Fruit fly (Drosophila melanogaster): Measurements from ENCODE around the gene sev.

The sev gene

dm6 chrX:11059519-11059918 is 26.6 kb downstream of the sev start, which contains the start of gene CG1545:
Gene CG1545 (minus strand): TSS chrX:11059619.
- no peak for TF ChIP-seq Hnf4 (GFP tag; optimal IDR thresholded peaks at IDR 0.05)
- no peak for TF ChIP-seq brk (GFP tag; optimal IDR thresholded peaks at IDR 0.05)
- no peak for TF ChIP-seq Mio (GFP tag; optimal IDR thresholded peaks at IDR 0.05)
- no peak for TF ChIP-seq rgr (GFP tag; optimal IDR thresholded peaks at IDR 0.05)
- no peak for TF ChIP-seq dsf (GFP tag; optimal IDR thresholded peaks at IDR 0.05; ENCODE audit: borderline replicate concordance)
- no peak for TF ChIP-seq Rel (GFP tag; optimal IDR thresholded peaks at IDR 0.05)
- TF ChIP-seq Rel (tag; optimal IDR thresholded peaks at IDR 0.05), result no peak
- TF ChIP-seq dl (GFP tag; optimal IDR thresholded peaks at IDR 0.05; ENCODE audit: insufficient read depth in 1 of 2, partially characterized antibody in 2 of 2), result no peak
- TF ChIP-seq GATAd (GFP tag; optimal IDR thresholded peaks at IDR 0.05), result no peak
- TF ChIP-seq br (GFP tag; optimal IDR thresholded peaks at IDR 0.05), result no peak
- no peak for TF ChIP-seq Sp1 (GFP tag; optimal IDR thresholded peaks at IDR 0.05)
- TF ChIP-seq Jra (GFP tag; optimal IDR thresholded peaks at IDR 0.05), result no peak
- no peak for TF ChIP-seq jim (GFP tag; optimal IDR thresholded peaks at IDR 0.05)
- no peak for TF ChIP-seq tai (GFP tag; optimal IDR thresholded peaks at IDR 0.05)
- TF ChIP-seq lola (GFP tag; optimal IDR thresholded peaks at IDR 0.05), result no peak
- TF ChIP-seq CG9705 (GFP tag; optimal IDR thresholded peaks at IDR 0.05), result no peak
- TF ChIP-seq N (GFP tag; optimal IDR thresholded peaks at IDR 0.05), result no peak
- no peak for TF ChIP-seq Hr78 (GFP tag; optimal IDR thresholded peaks at IDR 0.05)
- TF ChIP-seq CrebA (GFP tag; optimal IDR thresholded peaks at IDR 0.05; ENCODE audit: borderline replicate concordance), result no peak

- TF ChIP-seq OdsH (GFP tag; optimal IDR thresholded peaks at IDR 0.05), result no peak
- TF ChIP-seq sage (GFP tag; optimal IDR thresholded peaks at IDR 0.05), result no peak
- no peak for TF ChIP-seq lola (GFP tag; optimal IDR thresholded peaks at IDR 0.05)
- TF ChIP-seq jim (GFP tag; optimal IDR thresholded peaks at IDR 0.05), result no peak
- TF ChIP-seq rgr (GFP tag; optimal IDR thresholded peaks at IDR 0.05), result no peak
- no peak for TF ChIP-seq Abd-B (GFP tag; optimal IDR thresholded peaks at IDR 0.05)
- TF ChIP-seq Hr78 (GFP tag; optimal IDR thresholded peaks at IDR 0.05), result no peak
- no peak for TF ChIP-seq Mio (GFP tag; optimal IDR thresholded peaks at IDR 0.05)
- TF ChIP-seq GATAd (GFP tag; optimal IDR thresholded peaks at IDR 0.05), result no peak
- no peak for TF ChIP-seq CG9705 (GFP tag; optimal IDR thresholded peaks at IDR 0.05)
- TF ChIP-seq Jra (GFP tag; optimal IDR thresholded peaks at IDR 0.05), result no peak
- no peak for TF ChIP-seq fru (GFP tag; optimal IDR thresholded peaks at IDR 0.05)
Measured at dm6 chrX:11053456-11053855, 32.6 kb downstream of the sev start, which contains the start of gene CG1552. Gene CG1552 (minus strand): TSS chrX:11053556.

dm6 chrX:11044456-11044855 is 41.6 kb downstream of the sev start, which contains the start of gene SmydA-4:
Gene SmydA-4 (plus strand): TSS chrX:11044756.
- no peak for TF ChIP-seq tai (GFP tag; optimal IDR thresholded peaks at IDR 0.05)
- TF ChIP-seq br (GFP tag; optimal IDR thresholded peaks at IDR 0.05), result no peak
- TF ChIP-seq N (GFP tag; optimal IDR thresholded peaks at IDR 0.05), result no peak
- TF ChIP-seq sv (GFP tag; optimal IDR thresholded peaks at IDR 0.05), result no peak
- no peak for TF ChIP-seq CG32264 (GFP tag; optimal IDR thresholded peaks at IDR 0.05)
- TF ChIP-seq Rel (GFP tag; optimal IDR thresholded peaks at IDR 0.05), result no peak
- no peak for TF ChIP-seq Rel (tag; optimal IDR thresholded peaks at IDR 0.05)
- TF ChIP-seq pan (optimal IDR thresholded peaks at IDR 0.05), result no peak
- no peak for TF ChIP-seq Abd-B (GFP tag; optimal IDR thresholded peaks at IDR 0.05)

dm6 chrX:11039788-11040187 is 46.3 kb downstream of the sev start, which contains the start of gene vex:
Gene vex (minus strand): TSS chrX:11039901.
- TF ChIP-seq CG32264 (GFP tag; optimal IDR thresholded peaks at IDR 0.05) (no peak), CrebA (GFP tag; optimal IDR thresholded peaks at IDR 0.05; ENCODE audit: borderline replicate concordance) (no peak), sage (GFP tag; optimal IDR thresholded peaks at IDR 0.05) (no peak), Hr83 (GFP tag; optimal IDR thresholded peaks at IDR 0.05; ENCODE audit: poor library complexity, severe bottlenecking) (no peak), Hr78 (GFP tag; optimal IDR thresholded peaks at IDR 0.05) (no peak), Vsx2 (GFP tag; optimal IDR thresholded peaks at IDR 0.05; ENCODE audit: partially characterized antibody) (no peak), Dif (GFP tag; optimal IDR thresholded peaks at IDR 0.05; ENCODE audit: partially characterized antibody) (no peak), Sp1 (GFP tag; optimal IDR thresholded peaks at IDR 0.05) (no peak), Mio (GFP tag; optimal IDR thresholded peaks at IDR 0.05) (no peak), Myc (optimal IDR thresholded peaks at IDR 0.05) (no peak), ey (GFP tag; optimal IDR thresholded peaks at IDR 0.05) (no peak), tai (GFP tag; optimal IDR thresholded peaks at IDR 0.05) (no peak), Jra (GFP tag; optimal IDR thresholded peaks at IDR 0.05) (no peak), dl (GFP tag; optimal IDR thresholded peaks at IDR 0.05; ENCODE audit: insufficient read depth in 1 of 2, partially characterized antibody in 2 of 2) (no peak), jim (GFP tag; optimal IDR thresholded peaks at IDR 0.05) (no peak), lola (GFP tag; optimal IDR thresholded peaks at IDR 0.05) (no peak)

Data from whole organism, wandering third instar larva.